Fruit fly (Drosophila melanogaster) Kc167 (cell line): ENCODE measurements around the gene Cp38.

ENCODE experiments used
- h ChIP-seq: fragments of >200 bp; optimal IDR thresholded peaks from 3 replicates; lab custom pipeline; 2018; ENCODE audit warnings: missing external identifiers
- psq ChIP-seq: fragments of >200 bp; optimal IDR thresholded peaks from 2 replicates; lab custom pipeline; 2017; ENCODE audit warnings: missing external identifiers

DNA sequence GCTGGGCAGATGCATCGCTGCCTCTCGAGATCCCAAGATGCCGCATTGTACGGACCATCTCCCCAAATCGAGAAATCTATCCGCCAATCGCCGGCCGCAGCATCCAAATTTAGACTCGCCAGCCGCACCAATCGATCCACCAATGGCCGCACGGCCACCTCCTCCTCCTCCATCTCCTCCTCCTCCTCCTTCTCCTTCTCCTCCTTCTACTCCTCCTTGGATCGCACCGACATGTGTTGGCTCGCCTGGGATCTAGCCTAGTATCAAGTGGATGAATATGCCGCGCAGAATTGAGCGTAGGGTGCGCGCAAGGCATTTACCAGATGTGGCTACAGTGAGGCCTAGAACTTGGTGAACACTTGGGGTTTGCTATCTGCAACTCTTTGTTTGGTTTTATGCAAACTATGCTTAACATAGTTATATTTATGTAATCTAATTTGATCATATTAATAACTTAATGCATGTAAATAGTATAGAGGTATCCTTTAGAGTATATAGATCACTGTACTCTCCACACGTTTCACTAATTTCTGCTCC is 26.6 kb upstream of the Cp38 start, which contains the start of gene org-1:
- no peak for TF ChIP-seq h (lab: Kevin White, UChicago)
- TF ChIP-seq psq (lab: Kevin White, UChicago), result no peak
